Worm (Caenorhabditis elegans): ENCODE measurements around the gene gas-1.

ce11 chrX:15547896-15548295 lies 42.3 kb downstream of the gas-1 start:
- TF ChIP-seq nfya-1 (tag; optimal IDR thresholded peaks at IDR 0.05; ENCODE audit: insufficient read depth) (no peak), tbx-2 (tag; optimal IDR thresholded peaks at IDR 0.05) (no peak), nhr-28 (tag; optimal IDR thresholded peaks at IDR 0.05) (no peak), nhr-11 (tag; optimal IDR thresholded peaks at IDR 0.05) (no peak)

Measured in whole organism, L3 larva.